Worm (Caenorhabditis elegans): ENCODE measurements around the gene F11G11.14.

DNA sequence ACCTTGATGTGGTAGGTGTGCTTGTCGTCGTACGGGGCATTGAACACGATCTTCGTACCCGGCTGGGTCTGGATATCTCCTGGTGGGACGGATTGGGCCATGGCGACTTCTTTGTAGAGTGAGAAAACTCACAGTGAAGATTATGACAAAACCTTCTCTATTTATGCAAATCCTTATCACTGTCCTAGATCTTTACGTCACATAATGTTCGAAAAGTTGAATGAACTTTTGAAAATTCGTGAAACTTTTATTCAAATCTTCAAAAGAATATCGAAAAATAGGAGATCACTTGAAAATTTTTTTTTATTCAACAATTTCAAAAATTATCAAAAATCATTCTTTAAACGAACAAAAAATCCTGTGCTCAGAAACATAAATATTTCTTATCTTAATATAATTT lies 29.1 kb downstream of the F11G11.14 start, which contains the start of gene msp-33:
- no peak for TF ChIP-seq mdl-1 (tag; optimal IDR thresholded peaks at IDR 0.05)
- no peak for TF ChIP-seq nhr-77 (tag; optimal IDR thresholded peaks at IDR 0.05)
- TF ChIP-seq snpc-4 (tag; optimal IDR thresholded peaks at IDR 0.05), result no peak
- no peak for TF ChIP-seq lsy-2 (tag; optimal IDR thresholded peaks at IDR 0.05)
- no peak for TF ChIP-seq fos-1 (tag; optimal IDR thresholded peaks at IDR 0.05)
- TF ChIP-seq ztf-11 (tag; optimal IDR thresholded peaks at IDR 0.05), result no peak
- TF ChIP-seq unc-39 (tag; optimal IDR thresholded peaks at IDR 0.05), result no peak
- no peak for TF ChIP-seq ceh-16 (tag; optimal IDR thresholded peaks at IDR 0.05)
- TF ChIP-seq elt-3 (tag; optimal IDR thresholded peaks at IDR 0.05), result no peak
- TF ChIP-seq unc-62 (GFP tag; optimal IDR thresholded peaks at IDR 0.05), result no peak
- TF ChIP-seq dmd-4 (tag; optimal IDR thresholded peaks at IDR 0.05), result no peak
- TF ChIP-seq ama-1 (optimal IDR thresholded peaks at IDR 0.05), result no peak
- TF ChIP-seq peb-1 (tag; optimal IDR thresholded peaks at IDR 0.05), result no peak

Measured in whole organism, L2 larva.